Worm (Caenorhabditis elegans): ENCODE data around the gene pas-2.

DNA sequence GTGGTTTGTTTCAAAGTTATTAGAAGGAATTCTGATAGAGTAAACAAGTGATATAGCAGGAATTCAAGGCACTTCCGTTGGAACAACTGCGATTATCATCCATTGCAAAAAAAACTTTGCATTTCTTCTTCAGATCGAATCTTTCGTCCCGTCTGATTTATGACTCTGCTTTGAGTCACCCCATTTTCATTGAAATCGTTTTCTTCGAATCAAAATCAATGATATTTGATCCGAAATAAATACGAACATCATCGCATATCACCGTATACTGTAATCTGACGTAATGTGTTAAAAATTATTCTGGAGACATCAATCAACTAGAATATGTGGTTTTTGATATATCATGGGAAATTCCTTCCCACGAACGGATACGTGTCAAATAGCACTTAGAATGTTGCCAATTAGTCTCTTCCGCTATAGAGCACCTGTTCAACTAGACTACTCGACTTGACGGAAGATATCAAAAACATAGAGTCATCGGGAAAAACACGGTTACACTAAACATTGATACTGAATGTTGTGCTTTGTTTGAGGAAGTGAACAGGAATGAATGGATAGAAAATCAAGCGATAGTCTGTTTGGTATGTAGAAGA is 39.2 kb upstream of the pas-2 start:
- no peak for TF ChIP-seq ama-1 (optimal IDR thresholded peaks at IDR 0.05)
- no peak for TF ChIP-seq madf-2 (tag; optimal IDR thresholded peaks at IDR 0.05)
- no peak for TF ChIP-seq T23F11.4 (GFP tag; optimal IDR thresholded peaks at IDR 0.05)
- TF ChIP-seq mec-3 (tag; optimal IDR thresholded peaks at IDR 0.05; ENCODE audit: borderline replicate concordance), result no peak
- TF ChIP-seq zip-5 (tag; optimal IDR thresholded peaks at IDR 0.05), result no peak
- no peak for TF ChIP-seq K09A11.1 (tag; optimal IDR thresholded peaks at IDR 0.05; ENCODE audit: insufficient read depth)
- TF ChIP-seq ceh-6 (GFP tag; optimal IDR thresholded peaks at IDR 0.05), result no peak
- TF ChIP-seq unc-42 (tag; optimal IDR thresholded peaks at IDR 0.05), result no peak
- TF ChIP-seq hlh-6 (tag; optimal IDR thresholded peaks at IDR 0.05), result no peak
- no peak for TF ChIP-seq ahr-1 (tag; optimal IDR thresholded peaks at IDR 0.05)
- no peak for TF ChIP-seq ref-2 (tag; optimal IDR thresholded peaks at IDR 0.05)
- TF ChIP-seq syd-9 (tag; optimal IDR thresholded peaks at IDR 0.05), result no peak
- no peak for TF ChIP-seq ztf-16 (tag; optimal IDR thresholded peaks at IDR 0.05)
